Fruit fly (Drosophila melanogaster): ENCODE results near the gene CG4686.

CG4686 gene

DNA sequence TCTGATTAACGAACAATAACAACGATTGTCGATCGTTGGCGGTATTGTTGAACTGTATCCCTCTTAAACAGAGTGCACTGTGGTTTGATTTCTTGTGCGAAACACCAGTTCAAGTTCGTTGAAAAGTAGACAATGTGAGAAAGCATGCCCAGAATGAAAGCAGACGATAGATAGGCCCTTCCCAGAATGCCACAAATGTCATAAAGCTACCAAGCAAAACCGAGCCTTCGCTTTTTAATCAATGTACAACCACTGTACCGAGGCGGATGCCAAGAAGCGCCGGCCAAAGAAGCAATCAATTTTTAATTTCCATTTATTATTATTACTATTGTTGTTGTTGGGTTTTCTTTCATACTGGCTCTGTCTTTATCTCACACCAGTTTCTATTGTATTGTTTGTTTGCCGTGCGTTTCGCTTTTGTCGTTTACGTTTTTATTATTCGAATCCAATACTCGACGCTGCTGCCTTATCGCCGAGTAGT lies 44.6 kb downstream of the CG4686 start (continued):
- TF ChIP-seq pnt (GFP tag; optimal IDR thresholded peaks at IDR 0.05) (peak; percentile 69), CG16815 (GFP tag; optimal IDR thresholded peaks at IDR 0.05) (peak; percentile 68), CG3065 (GFP tag; optimal IDR thresholded peaks at IDR 0.05) (peak; percentile 55), CG2678 (tag; optimal IDR thresholded peaks at IDR 0.05) (peak; percentile 84), CG6654 (GFP tag; optimal IDR thresholded peaks at IDR 0.05) (peak; percentile 46), pb (GFP tag; optimal IDR thresholded peaks at IDR 0.05) (peak; percentile 70), kay (GFP tag; optimal IDR thresholded peaks at IDR 0.05) (peak; percentile 65), CG8089 (GFP tag; optimal IDR thresholded peaks at IDR 0.05) (peak; percentile 81), Bgb (GFP tag; IDR thresholded peaks at IDR 0.05; ENCODE audit: partially characterized antibody) (peak; percentile 50), vnd (GFP tag; IDR thresholded peaks at IDR 0.05; ENCODE audit: partially characterized antibody) (no peak), Rx (GFP tag; IDR thresholded peaks at IDR 0.05) (peak; percentile 81), CG3281 (GFP tag; optimal IDR thresholded peaks at IDR 0.05) (peak; percentile 70), zen2 (GFP tag; IDR thresholded peaks at IDR 0.05; ENCODE audit: partially characterized antibody) (no peak), crc (GFP tag; optimal IDR thresholded peaks at IDR 0.05) (peak; percentile 64), CG15514 (GFP tag; optimal IDR thresholded peaks at IDR 0.05) (peak; percentile 74), Dref (GFP tag; IDR thresholded peaks at IDR 0.05) (no peak), aop (GFP tag; IDR thresholded peaks at IDR 0.05) (no peak), CG17612 (GFP tag; IDR thresholded peaks at IDR 0.05) (peak; percentile 59; the same call in 1 of the 2 replicates), twi (tag; optimal IDR thresholded peaks at IDR 0.05) (no peak), CG13775 (GFP tag; optimal IDR thresholded peaks at IDR 0.05) (peak; percentile 68), tna (GFP tag; IDR thresholded peaks at IDR 0.05; ENCODE audit: partially characterized antibody) (no peak), abd-A (tag; optimal IDR thresholded peaks at IDR 0.05) (no peak), tll (GFP tag; optimal IDR thresholded peaks at IDR 0.05) (no peak), fru (optimal IDR thresholded peaks at IDR 0.05) (no peak), tin (GFP tag; optimal IDR thresholded peaks at IDR 0.05) (peak; percentile 78), CG5953 (GFP tag; IDR thresholded peaks at IDR 0.05) (peak; percentile 79), CG17186 (GFP tag; optimal IDR thresholded peaks at IDR 0.05) (peak; percentile 57), eve (GFP tag; optimal IDR thresholded peaks at IDR 0.05) (no peak), az2 (GFP tag; optimal IDR thresholded peaks at IDR 0.05) (peak; percentile 89), CG10431 (GFP tag; optimal IDR thresholded peaks at IDR 0.05) (no peak), Jarid2 (GFP tag; optimal IDR thresholded peaks at IDR 0.05) (peak; percentile 52), fd3F (GFP tag; optimal IDR thresholded peaks at IDR 0.05) (peak; percentile 79), CG11093 (GFP tag; IDR thresholded peaks at IDR 0.05) (0 out of 3 replicates have a peak, but pooled peaks have one; percentile 44), ems (GFP tag; optimal IDR thresholded peaks at IDR 0.05) (peak; percentile 76), dmrt99B (tag; optimal IDR thresholded peaks at IDR 0.05) (peak; percentile 89), ash1 (GFP tag; optimal IDR thresholded peaks at IDR 0.05) (no peak), CG7786 (GFP tag; optimal IDR thresholded peaks at IDR 0.05) (peak; percentile 77), CG3163 (GFP tag; optimal IDR thresholded peaks at IDR 0.05) (peak; percentile 54), CG1792 (GFP tag; optimal IDR thresholded peaks at IDR 0.05) (peak; percentile 70), cwo (GFP tag; optimal IDR thresholded peaks at IDR 0.05) (peak; percentile 79), gcm (GFP tag; optimal IDR thresholded peaks at IDR 0.05) (peak; percentile 67), zfh1 (GFP tag; IDR thresholded peaks at IDR 0.05) (peak; percentile 87), peb (GFP tag; IDR thresholded peaks at IDR 0.05) (peak; percentile 67), crol (GFP tag; IDR thresholded peaks at IDR 0.05) (no peak), CG3995 (GFP tag; optimal IDR thresholded peaks at IDR 0.05) (peak; percentile 29), Mad (GFP tag; optimal IDR thresholded peaks at IDR 0.05) (peak; percentile 80), CG6813 (GFP tag; optimal IDR thresholded peaks at IDR 0.05) (peak; percentile 83), CG18476 (GFP tag; optimal IDR thresholded peaks at IDR 0.05) (peak; percentile 76), CG2129 (GFP tag; IDR thresholded peaks at IDR 0.05; ENCODE audit: partially characterized antibody) (no peak), mld (GFP tag; IDR thresholded peaks at IDR 0.05; ENCODE audit: partially characterized antibody) (no peak)

Data from whole organism, embryonic.